Fruit fly (Drosophila melanogaster) whole organism, prepupa: Measurements from ENCODE around the gene PXo.

Experiments used
- Blimp-1 ChIP-seq: fragments of 200-800 bp; sonication (Bioruptor generic); optimal IDR thresholded peaks from 3 replicates; lab custom pipeline; 2017; ENCODE audit warnings: missing biosample characterization, missing genetic modification characterization, mild to moderate bottlenecking, moderate library complexity, missing genetic modification reagents
- CG10669 ChIP-seq: fragments of 200-800 bp; sonication (Bioruptor generic); optimal IDR thresholded peaks from 3 replicates; lab custom pipeline; 2018; ENCODE audit warnings: missing biosample characterization, mild to moderate bottlenecking, missing genetic modification characterization, moderate library complexity
- CG11902 ChIP-seq: fragments of 200-800 bp; sonication (Bioruptor generic); optimal IDR thresholded peaks from 3 replicates; lab custom pipeline; 2016; ENCODE audit warnings: missing biosample characterization, missing genetic modification characterization
- CG16779 ChIP-seq: fragments of 200-800 bp; sonication (Bioruptor generic); optimal IDR thresholded peaks from 3 replicates; lab custom pipeline; 2017; ENCODE audit warnings: missing biosample characterization, mild to moderate bottlenecking, missing genetic modification characterization
- CG6854 ChIP-seq: fragments of 200-800 bp; sonication (Bioruptor generic); optimal IDR thresholded peaks from 2 replicates; lab custom pipeline; 2017; ENCODE audit warnings: missing biosample characterization, mild to moderate bottlenecking, missing genetic modification characterization
- CG8119 ChIP-seq: fragments of 200-800 bp; sonication (Bioruptor generic); IDR thresholded peaks from 3 replicates; pipeline ENCODE4 v1.3.6; 2022; ENCODE audit warnings: missing biosample characterization, missing genetic modification characterization
- Gug ChIP-seq: fragments of 200-800 bp; sonication (Bioruptor generic); IDR thresholded peaks from 2 replicates; pipeline ENCODE4 v1.3.6; 2022; ENCODE audit warnings: missing biosample characterization, missing genetic modification characterization
- eg ChIP-seq: fragments of 200-800 bp; sonication (Bioruptor generic); IDR thresholded peaks from 3 replicates; pipeline ENCODE4 v1.3.6; 2022; ENCODE audit warnings: missing biosample characterization, missing genetic modification characterization

DNA sequence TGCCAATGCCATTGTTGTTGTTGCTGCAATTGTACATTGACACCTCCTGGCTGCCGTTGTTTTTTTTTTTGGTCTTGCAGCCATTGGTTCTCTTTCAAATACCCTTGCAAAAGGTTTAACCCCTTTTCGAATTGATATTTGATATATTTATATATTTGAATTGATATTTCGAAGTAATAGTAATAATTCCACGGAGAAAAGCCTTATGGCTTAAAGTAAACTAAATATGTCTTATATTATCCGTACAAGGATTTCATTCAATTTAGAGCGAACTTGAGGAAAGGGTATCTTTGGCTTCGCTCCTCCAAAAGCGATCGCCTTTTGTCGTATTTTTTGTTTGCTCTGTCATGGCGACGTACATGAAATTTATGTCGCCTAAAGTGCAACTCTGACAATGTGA, 20.4 kb upstream of the PXo start:
- TF ChIP-seq CG6854 (no peak), CG11902 (GFP tag; lab: Kevin White, UChicago) (no peak), Blimp-1 (GFP tag; lab: Kevin White, UChicago) (no peak), eg (GFP tag; lab: Robert Waterston, UW) (peak; percentile 36; the same call in 2 of the 3 replicates), Gug (GFP tag; lab: Robert Waterston, UW) (no peak), CG16779 (tag; lab: Kevin White, UChicago) (no peak), CG10669 (GFP tag; lab: Kevin White, UChicago) (peak; percentile 41), CG8119 (GFP tag; lab: Robert Waterston, UW) (peak; percentile 39; the same call in 1 of the 3 replicates)
